Fruit fly (Drosophila melanogaster): Measurements from ENCODE around the gene ATPsynO.
A peak's percentile ranks its signal among the peaks of the same experiment; 100 is the strongest.

Gene ATPsynO

dm6 chr3R:15222973-15223372 is 42.4 kb upstream of the ATPsynO start, which contains the start of gene Polr2G:
Gene Polr2G (minus strand): TSS chr3R:15223180.
- TF ChIP-seq CG1621 (tag; optimal IDR thresholded peaks at IDR 0.05) (peak; percentile 4), fkh (GFP tag; optimal IDR thresholded peaks at IDR 0.05) (peak; percentile 75), Hr38 (GFP tag; optimal IDR thresholded peaks at IDR 0.05) (no peak), CG6276 (GFP tag; optimal IDR thresholded peaks at IDR 0.05) (no peak), Eip75B (GFP tag; optimal IDR thresholded peaks at IDR 0.05) (no peak), Hr39 (GFP tag; optimal IDR thresholded peaks at IDR 0.05) (no peak), dac (GFP tag; optimal IDR thresholded peaks at IDR 0.05) (no peak), Sox15 (GFP tag; optimal IDR thresholded peaks at IDR 0.05) (no peak), CG31627 (GFP tag; optimal IDR thresholded peaks at IDR 0.05) (no peak), Sox102F (GFP tag; optimal IDR thresholded peaks at IDR 0.05) (no peak), acj6 (GFP tag; optimal IDR thresholded peaks at IDR 0.05) (no peak)

dm6 chr3R:15225279-15225730 is 40.1 kb upstream of the ATPsynO start, which contains the start of the genes CG31344 and Caf1-55:
Gene CG31344 (minus strand): TSS chr3R:15225329.
Gene Caf1-55 (plus strand): TSS chr3R:15225576.
- TF ChIP-seq Sox15 (GFP tag; optimal IDR thresholded peaks at IDR 0.05) (no peak), Eip75B (GFP tag; optimal IDR thresholded peaks at IDR 0.05) (no peak), pdm3 (GFP tag; optimal IDR thresholded peaks at IDR 0.05) (no peak), CG15336 (GFP tag; IDR thresholded peaks at IDR 0.05) (no peak), Hr4 (GFP tag; optimal IDR thresholded peaks at IDR 0.05) (no peak), Eip78C (GFP tag) (no peak), svp (GFP tag) (no peak), esn (GFP tag; optimal IDR thresholded peaks at IDR 0.05) (peak; percentile 3), CG7368 (GFP tag; optimal IDR thresholded peaks at IDR 0.05) (no peak), CG6276 (GFP tag; optimal IDR thresholded peaks at IDR 0.05) (no peak), fd85E (GFP tag; optimal IDR thresholded peaks at IDR 0.05) (no peak), net (GFP tag; optimal IDR thresholded peaks at IDR 0.05) (no peak), CG8119 (GFP tag; IDR thresholded peaks at IDR 0.05) (no peak), fkh (GFP tag; optimal IDR thresholded peaks at IDR 0.05) (peak; percentile 19), vri (GFP tag; optimal IDR thresholded peaks at IDR 0.05) (no peak), CG34406 (GFP tag; optimal IDR thresholded peaks at IDR 0.05) (no peak), dsx (GFP tag; optimal IDR thresholded peaks at IDR 0.05; ENCODE audit: poor library complexity, severe bottlenecking) (peak; percentile 73), topi (GFP tag; optimal IDR thresholded peaks at IDR 0.05) (no peak), CG1621 (tag; optimal IDR thresholded peaks at IDR 0.05) (no peak), CG31627 (GFP tag; optimal IDR thresholded peaks at IDR 0.05) (peak; percentile 2)

DNA sequence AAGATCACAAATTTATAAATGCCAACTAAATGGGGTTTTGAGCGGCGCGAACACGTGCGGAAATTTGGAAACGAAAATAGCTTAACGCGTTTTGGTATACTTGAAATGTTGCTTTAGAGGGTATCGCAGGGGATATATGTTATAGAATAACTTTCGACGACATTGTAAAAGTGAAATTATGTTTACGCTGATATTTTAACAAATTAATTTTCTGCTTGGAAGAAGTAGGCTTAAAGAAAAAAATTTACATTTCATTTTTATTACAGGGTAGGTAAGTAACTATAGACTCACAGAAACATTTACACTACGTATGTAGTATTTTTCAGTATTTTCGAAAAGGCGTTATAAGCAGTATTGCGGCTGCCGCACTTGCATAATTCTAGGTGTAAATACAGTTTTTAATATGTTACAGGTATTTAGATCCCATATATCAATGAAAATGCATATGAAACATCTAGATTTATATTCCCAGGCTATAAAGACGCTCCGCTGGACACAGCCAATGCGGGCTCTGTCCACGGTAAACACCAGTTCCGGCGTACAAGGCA is 36.0 kb upstream of the ATPsynO start, which contains the start of the genes Art3 and mRpS10:
Art3 (minus strand) TSS at position 80 of the 548 bp plus-strand sequence.
mRpS10 (plus strand) TSS at position 337 of the 548 bp plus-strand sequence.
- peak; percentile 100 for TF ChIP-seq OdsH (GFP tag; optimal IDR thresholded peaks at IDR 0.05)
- peak; percentile 100 for TF ChIP-seq CG6163 (GFP tag; IDR thresholded peaks at IDR 0.05)
- peak; percentile 100 for TF ChIP-seq CG10631 (GFP tag; optimal IDR thresholded peaks at IDR 0.05)
- TF ChIP-seq acj6 (GFP tag; optimal IDR thresholded peaks at IDR 0.05) = peak; percentile 100
- peak; percentile 100 for TF ChIP-seq CG7368 (GFP tag; optimal IDR thresholded peaks at IDR 0.05)
- peak; percentile 99 for TF ChIP-seq dsx (GFP tag; optimal IDR thresholded peaks at IDR 0.05; ENCODE audit: poor library complexity, severe bottlenecking)
- TF ChIP-seq lz (GFP tag; optimal IDR thresholded peaks at IDR 0.05) = peak; percentile 100
- peak; percentile 100 for TF ChIP-seq CG8119 (GFP tag; IDR thresholded peaks at IDR 0.05)
- peak; percentile 100 for TF ChIP-seq pdm3 (GFP tag; optimal IDR thresholded peaks at IDR 0.05)
- TF ChIP-seq cyc (GFP tag; optimal IDR thresholded peaks at IDR 0.05) = peak; percentile 100
- peak; percentile 98 for TF ChIP-seq Blimp-1 (GFP tag; optimal IDR thresholded peaks at IDR 0.05)
- peak; percentile 100 for TF ChIP-seq Ets96B (tag; optimal IDR thresholded peaks at IDR 0.05)
- peak; percentile 100 for TF ChIP-seq CG32006 (GFP tag; optimal IDR thresholded peaks at IDR 0.05)
- peak; percentile 100 for TF ChIP-seq net (GFP tag; optimal IDR thresholded peaks at IDR 0.05)
- peak; percentile 100 for TF ChIP-seq spab (GFP tag; optimal IDR thresholded peaks at IDR 0.05)
- peak; percentile 99 for TF ChIP-seq CG9139 (GFP tag; optimal IDR thresholded peaks at IDR 0.05)
- peak; percentile 100 for TF ChIP-seq CG3919 (GFP tag; optimal IDR thresholded peaks at IDR 0.05)
- peak; percentile 100 for TF ChIP-seq CG11762 (GFP tag; optimal IDR thresholded peaks at IDR 0.05; ENCODE audit: insufficient read depth)
- peak; percentile 99 for TF ChIP-seq vri (GFP tag; optimal IDR thresholded peaks at IDR 0.05)
- peak; percentile 100 for TF ChIP-seq CG10669 (GFP tag; optimal IDR thresholded peaks at IDR 0.05)
- TF ChIP-seq Eip93F (GFP tag; optimal IDR thresholded peaks at IDR 0.05) = peak; percentile 98
- TF ChIP-seq Lpt (GFP tag; optimal IDR thresholded peaks at IDR 0.05) = peak; percentile 100
- peak; percentile 100 for TF ChIP-seq CG34406 (GFP tag; optimal IDR thresholded peaks at IDR 0.05)
- peak; percentile 100 for TF ChIP-seq CG31627 (GFP tag; optimal IDR thresholded peaks at IDR 0.05)
- peak; percentile 100 for TF ChIP-seq CG8319 (GFP tag; optimal IDR thresholded peaks at IDR 0.05)
- TF ChIP-seq CG4318 (GFP tag; optimal IDR thresholded peaks at IDR 0.05) = peak; percentile 100
- peak; percentile 100 for TF ChIP-seq CG3032 (tag; optimal IDR thresholded peaks at IDR 0.05)
- peak; percentile 99 to 100 for TF ChIP-seq ss (GFP tag; optimal IDR thresholded peaks at IDR 0.05)
- TF ChIP-seq CG8632 (GFP tag; optimal IDR thresholded peaks at IDR 0.05) = peak; percentile 100
- peak; percentile 100 for TF ChIP-seq Gug (GFP tag; IDR thresholded peaks at IDR 0.05)

Measured in whole organism, prepupa.